Worm (Caenorhabditis elegans) whole organism, midembryonic: ENCODE data around the gene scl-25.

Experiments used
- T22C8.4 ChIP-seq: fragments of 200-800 bp; sonication (Bioruptor generic); IDR thresholded peaks from 2 replicates; pipeline ENCODE4 v1.3.6; 2022; ENCODE audit warnings: missing genetic modification characterization, missing compliant biosample characterization
- cog-1 ChIP-seq: sonication (generic microtip); optimal IDR thresholded peaks from 2 replicates; lab custom pipeline; 2016; ENCODE audit warnings: missing genetic modification characterization, missing compliant biosample characterization
- flt-1 ChIP-seq: fragments of 200-800 bp; sonication (Bioruptor generic); IDR thresholded peaks from 2 replicates; pipeline ENCODE4 v1.3.6; 2022; ENCODE audit warnings: missing genetic modification characterization, missing compliant biosample characterization
- klf-2 ChIP-seq: fragments of 200-800 bp; sonication (Bioruptor generic); conservative IDR thresholded peaks from 2 replicates; pipeline ENCODE4 v1.3.6; 2022; ENCODE audit warnings: missing genetic modification reagents, missing genetic modification characterization, missing compliant biosample characterization
- med-1 ChIP-seq: sonication (generic microtip); optimal IDR thresholded peaks from 2 replicates; lab custom pipeline; 2017; ENCODE audit warnings: missing genetic modification characterization, mild to moderate bottlenecking, missing compliant biosample characterization, antibody characterized with exemption, missing genetic modification reagents; ENCODE audit not compliant: insufficient read depth
- ref-1 ChIP-seq: fragments of 200-800 bp; sonication (Bioruptor generic); conservative IDR thresholded peaks from 2 replicates; pipeline ENCODE4 v1.3.6; 2022; ENCODE audit warnings: missing genetic modification reagents, missing genetic modification characterization, missing compliant biosample characterization
- tab-1 ChIP-seq: fragments of 200-800 bp; sonication (Bioruptor generic); IDR thresholded peaks from 2 replicates; pipeline ENCODE4 v1.3.6; 2022; ENCODE audit warnings: missing genetic modification characterization, missing compliant biosample characterization
- ztf-23 ChIP-seq: fragments of 200-800 bp; sonication (Bioruptor generic); IDR thresholded peaks from 2 replicates; pipeline ENCODE4 v1.3.6; 2022; ENCODE audit warnings: missing genetic modification reagents, missing genetic modification characterization, missing compliant biosample characterization
- ztf-29 ChIP-seq: fragments of 200-800 bp; sonication (Bioruptor generic); IDR thresholded peaks from 2 replicates; pipeline ENCODE4 v1.3.6; 2022; ENCODE audit warnings: missing genetic modification reagents, missing genetic modification characterization, missing compliant biosample characterization

- TF ChIP-seq T22C8.4, result no peak
- no peak for TF ChIP-seq med-1
- no peak for TF ChIP-seq tab-1 (GFP tag; lab: Robert Waterston, UW)
- no peak for TF ChIP-seq cog-1 (tag; lab: Kevin White, UChicago)
- no peak for TF ChIP-seq klf-2 (GFP tag; lab: Robert Waterston, UW)
- TF ChIP-seq flt-1 (GFP tag; lab: Robert Waterston, UW), result no peak
- no peak for TF ChIP-seq ref-1 (GFP tag; lab: Robert Waterston, UW)
- TF ChIP-seq ztf-23 (GFP tag; lab: Robert Waterston, UW), result no peak
- no peak for TF ChIP-seq ztf-29
Observed at ce11 chrV:17240579-17241277, 15.2 kb downstream of the scl-25 start.
